Worm (Caenorhabditis elegans) whole organism, L2 larva: ENCODE measurements around the gene K01D12.7.
"Not testable (repeated sequence)": the region's sequence is repeated elsewhere in the genome, so short reads cannot be mapped to it uniquely, and the experiment has no call there.

Experiments used
- C34F6.9 ChIP-seq: fragments of 150-350 bp; optimal IDR thresholded peaks from 2 replicates; lab custom pipeline; 2014; ENCODE audit warnings: missing biosample characterization, missing genetic modification characterization
- R02D3.7 ChIP-seq: fragments of 150-350 bp; optimal IDR thresholded peaks from 2 replicates; lab custom pipeline; 2014; ENCODE audit warnings: missing biosample characterization, missing genetic modification characterization
- ZK546.5 ChIP-seq: sonication (generic microtip); optimal IDR thresholded peaks from 2 replicates; lab custom pipeline; 2017; ENCODE audit warnings: missing biosample characterization, missing genetic modification characterization
- alr-1 ChIP-seq: fragments of 150-350 bp; optimal IDR thresholded peaks from 2 replicates; lab custom pipeline; 2014; ENCODE audit warnings: missing biosample characterization, missing genetic modification characterization
- ceh-16 ChIP-seq: fragments of 150-350 bp; optimal IDR thresholded peaks from 2 replicates; lab custom pipeline; 2014; ENCODE audit warnings: missing biosample characterization, missing genetic modification characterization
- ceh-82 ChIP-seq: fragments of 150-350 bp; optimal IDR thresholded peaks from 2 replicates; lab custom pipeline; 2014; ENCODE audit warnings: missing biosample characterization, missing genetic modification characterization
- dmd-4 ChIP-seq: sonication (generic microtip); optimal IDR thresholded peaks from 2 replicates; lab custom pipeline; 2017; ENCODE audit warnings: missing biosample characterization, missing genetic modification characterization
- egl-27 ChIP-seq: sonication (generic microtip); optimal IDR thresholded peaks from 3 replicates; lab custom pipeline; 2017; ENCODE audit warnings: missing biosample characterization, missing genetic modification reagents, missing genetic modification characterization
- elt-1 ChIP-seq: fragments of 150-350 bp; optimal IDR thresholded peaks from 2 replicates; lab custom pipeline; 2014; ENCODE audit warnings: missing biosample characterization, missing genetic modification characterization
- elt-3 ChIP-seq: sonication (generic microtip); optimal IDR thresholded peaks from 2 replicates; lab custom pipeline; 2017; ENCODE audit warnings: missing biosample characterization, missing genetic modification characterization
- fos-1 ChIP-seq: fragments of 150-350 bp; optimal IDR thresholded peaks from 2 replicates; lab custom pipeline; 2014; ENCODE audit warnings: missing biosample characterization, missing genetic modification characterization
- gmeb-1 ChIP-seq: fragments of 150-350 bp; optimal IDR thresholded peaks from 2 replicates; lab custom pipeline; 2014; ENCODE audit warnings: missing biosample characterization, missing genetic modification characterization
- lin-11 ChIP-seq: fragments of 150-350 bp; sonication (generic microtip); optimal IDR thresholded peaks from 2 replicates; lab custom pipeline; 2014; ENCODE audit warnings: missing biosample characterization, missing genetic modification characterization, inconsistent platforms, mixed read lengths
- lin-39 ChIP-seq: fragments of 150-350 bp; optimal IDR thresholded peaks from 2 replicates; lab custom pipeline; 2014; ENCODE audit warnings: missing biosample characterization, missing genetic modification reagents, missing genetic modification characterization
- mab-5 ChIP-seq: fragments of 150-350 bp; optimal IDR thresholded peaks from 2 replicates; lab custom pipeline; 2014; ENCODE audit warnings: missing biosample characterization, missing genetic modification characterization
- mdl-1 ChIP-seq, 2 experiments: fragments of 150-350 bp in 1 of 2; sonication (generic microtip) in 1 of 2; optimal IDR thresholded peaks; 2 replicates each; lab custom pipeline; 2017; ENCODE audit warnings: missing biosample characterization in 2 of 2, missing genetic modification characterization in 2 of 2
- nhr-10 ChIP-seq: sonication (generic microtip); optimal IDR thresholded peaks from 2 replicates; lab custom pipeline; 2017; ENCODE audit warnings: missing biosample characterization, missing genetic modification characterization
- nhr-11 ChIP-seq: fragments of 150-350 bp; optimal IDR thresholded peaks from 2 replicates; lab custom pipeline; 2014; ENCODE audit warnings: missing biosample characterization, missing genetic modification characterization
- nhr-12 ChIP-seq: fragments of 150-350 bp; optimal IDR thresholded peaks from 2 replicates; lab custom pipeline; 2014; ENCODE audit warnings: missing biosample characterization, missing genetic modification characterization
- nhr-129 ChIP-seq: fragments of 150-350 bp; optimal IDR thresholded peaks from 2 replicates; lab custom pipeline; 2014; ENCODE audit warnings: missing biosample characterization, missing genetic modification characterization
- nhr-237 ChIP-seq: fragments of 150-350 bp; optimal IDR thresholded peaks from 2 replicates; lab custom pipeline; 2014; ENCODE audit warnings: missing biosample characterization, missing genetic modification characterization
- nhr-6 ChIP-seq: fragments of 150-350 bp; optimal IDR thresholded peaks from 2 replicates; lab custom pipeline; 2014; ENCODE audit warnings: missing biosample characterization, missing genetic modification characterization
- nhr-77 ChIP-seq: fragments of 150-350 bp; optimal IDR thresholded peaks from 2 replicates; lab custom pipeline; 2014; ENCODE audit warnings: missing biosample characterization, missing genetic modification characterization
- peb-1 ChIP-seq: fragments of 150-350 bp; optimal IDR thresholded peaks from 2 replicates; lab custom pipeline; 2014; ENCODE audit warnings: missing biosample characterization, missing genetic modification characterization
- sma-3 ChIP-seq: sonication (generic microtip); optimal IDR thresholded peaks from 2 replicates; lab custom pipeline; 2016; ENCODE audit warnings: missing genetic modification reagents, missing genetic modification characterization, missing compliant biosample characterization
- sma-9 ChIP-seq, 2 experiments: fragments of 150-350 bp in 1 of 2; sonication (generic microtip) in 1 of 2; optimal IDR thresholded peaks; 2 replicates each; lab custom pipeline; 2014 to 2016; ENCODE audit warnings: missing genetic modification characterization in 2 of 2, mild to moderate bottlenecking in 1 of 2, missing biosample characterization in 1 of 2, missing compliant biosample characterization in 1 of 2, missing genetic modification reagents in 1 of 2, moderate library complexity in 1 of 2
- snpc-4 ChIP-seq: fragments of 150-350 bp; optimal IDR thresholded peaks from 2 replicates; lab custom pipeline; 2014; ENCODE audit warnings: missing biosample characterization, missing genetic modification characterization
- unc-39 ChIP-seq: fragments of 150-350 bp; optimal IDR thresholded peaks from 2 replicates; lab custom pipeline; 2014; ENCODE audit warnings: missing biosample characterization, missing genetic modification characterization
- unc-62 ChIP-seq: fragments of 150-350 bp; optimal IDR thresholded peaks from 2 replicates; lab custom pipeline; 2014; ENCODE audit warnings: missing biosample characterization, missing genetic modification reagents, missing genetic modification characterization
- ztf-11 ChIP-seq: sonication (generic microtip); optimal IDR thresholded peaks from 2 replicates; lab custom pipeline; 2017; ENCODE audit warnings: missing biosample characterization, missing genetic modification characterization
- ztf-4 ChIP-seq: fragments of 150-350 bp; optimal IDR thresholded peaks from 2 replicates; lab custom pipeline; 2014; ENCODE audit warnings: missing biosample characterization, missing genetic modification characterization

The K01D12.7 gene

ce11 chrV:12397545-12397944 lies 3.7 kb downstream of the K01D12.7 start, which contains the start of gene K01D12.5:
Gene K01D12.5, plus strand, starts transcription at chrV:12397845.
- TF ChIP-seq lin-39 (tag; lab: Kevin White, UChicago) = no peak
- no peak for TF ChIP-seq ZK546.5 (tag; lab: Kevin White, UChicago)
- no peak for TF ChIP-seq R02D3.7 (tag; lab: Kevin White, UChicago)
- TF ChIP-seq fos-1 (tag; lab: Kevin White, UChicago) = no peak
- no peak for TF ChIP-seq nhr-12 (tag; lab: Kevin White, UChicago)
- TF ChIP-seq nhr-77 (tag; lab: Kevin White, UChicago) = no peak
- TF ChIP-seq sma-3 (GFP tag; lab: Kevin White, UChicago) = no peak

ce11 chrV:12395699-12396098 lies 5.6 kb downstream of the K01D12.7 start, which contains the start of gene twk-14:
Gene twk-14, minus strand, starts transcription at chrV:12395706.
- no peak for TF ChIP-seq elt-3
- no peak for TF ChIP-seq mdl-1 (tag; optimal IDR thresholded peaks at IDR 0.05; lab: Kevin White, UChicago)
- TF ChIP-seq nhr-12 (tag; lab: Kevin White, UChicago) = no peak
- TF ChIP-seq egl-27 (tag; lab: Kevin White, UChicago) = no peak
- no peak for TF ChIP-seq dmd-4
- no peak for TF ChIP-seq ceh-16 (tag; lab: Kevin White, UChicago)
- TF ChIP-seq alr-1 (tag; lab: Kevin White, UChicago) = no peak
- TF ChIP-seq R02D3.7 (tag; lab: Kevin White, UChicago) = no peak
- TF ChIP-seq ceh-82 = no peak
- TF ChIP-seq snpc-4 (tag; lab: Kevin White, UChicago) = no peak
- no peak for TF ChIP-seq fos-1 (tag; lab: Kevin White, UChicago)
- no peak for TF ChIP-seq nhr-77 (tag; lab: Kevin White, UChicago)
- TF ChIP-seq ZK546.5 (tag; lab: Kevin White, UChicago) = no peak
- TF ChIP-seq mab-5 = no peak
- TF ChIP-seq nhr-129 (tag; lab: Kevin White, UChicago) = no peak
- TF ChIP-seq lin-11 (tag; lab: Kevin White, UChicago) = no peak
- no peak for TF ChIP-seq nhr-6 (tag; lab: Kevin White, UChicago)
- TF ChIP-seq gmeb-1 (tag; lab: Kevin White, UChicago) = no peak
- TF ChIP-seq elt-1 (tag; lab: Kevin White, UChicago) = no peak
- TF ChIP-seq peb-1 (tag; lab: Kevin White, UChicago) = no peak

- TF ChIP-seq sma-3 (GFP tag; lab: Kevin White, UChicago) (no peak), nhr-11 (no peak), mdl-1 (tag; optimal IDR thresholded peaks at IDR 0.05; lab: Kevin White, UChicago) (no peak), nhr-237 (tag; lab: Kevin White, UChicago) (no peak), ceh-82 (no peak), ceh-16 (tag; lab: Kevin White, UChicago) (no peak), C34F6.9 (tag; lab: Kevin White, UChicago) (no peak), fos-1 (tag; lab: Kevin White, UChicago) (no peak)
Observed at ce11 chrV:12386154-12386553, 15.1 kb downstream of the K01D12.7 start, which contains the start of gene K01D12.15. Gene K01D12.15, plus strand, starts transcription at chrV:12386454.

ce11 chrV:12377256-12377655 lies 24.0 kb downstream of the K01D12.7 start, which contains the start of gene K01D12.1:
Gene K01D12.1, plus strand, starts transcription at chrV:12377556.
- TF ChIP-seq nhr-77 (tag; lab: Kevin White, UChicago) (no peak), nhr-6 (tag; lab: Kevin White, UChicago) (no peak), ztf-11 (no peak), sma-9 (GFP tag; optimal IDR thresholded peaks at IDR 0.05; lab: Kevin White, UChicago) (no peak), sma-9 (tag; optimal IDR thresholded peaks at IDR 0.05; lab: Kevin White, UChicago) (no peak)

ce11 chrV:12374252-12374651 lies 27.0 kb downstream of the K01D12.7 start, which contains the start of gene F23H12.10:
Gene F23H12.10, minus strand, starts transcription at chrV:12374263.
- TF ChIP-seq sma-9 (GFP tag; optimal IDR thresholded peaks at IDR 0.05; lab: Kevin White, UChicago); sma-9 (tag; optimal IDR thresholded peaks at IDR 0.05; lab: Kevin White, UChicago); ztf-4; nhr-10 (tag; lab: Kevin White, UChicago): not testable (repeated sequence)

ce11 chrV:12371386-12371785 lies 29.9 kb downstream of the K01D12.7 start, which contains the start of gene F23H12.7:
Gene F23H12.7, plus strand, starts transcription at chrV:12371686.
- TF ChIP-seq sma-3 (GFP tag; lab: Kevin White, UChicago) (no peak), unc-39 (tag; lab: Kevin White, UChicago) (no peak), unc-62 (GFP tag; lab: Kevin White, UChicago) (no peak), nhr-6 (tag; lab: Kevin White, UChicago) (no peak)
